Worm (Caenorhabditis elegans) whole organism, L3 larva: ENCODE data around the gene Y69A2AR.16.
A peak's percentile ranks its signal among the peaks of the same experiment; 100 is the strongest.

Experiments
- R02D3.7 ChIP-seq: fragments of 150-350 bp; optimal IDR thresholded peaks from 2 replicates; lab custom pipeline; 2014; ENCODE audit warnings: missing biosample characterization, missing genetic modification characterization
- ceh-16 ChIP-seq: sonication (generic microtip); optimal IDR thresholded peaks from 2 replicates; lab custom pipeline; 2017; ENCODE audit warnings: missing biosample characterization, missing genetic modification characterization
- ceh-28 ChIP-seq: fragments of 150-350 bp; optimal IDR thresholded peaks from 2 replicates; lab custom pipeline; 2014; ENCODE audit warnings: missing biosample characterization, missing genetic modification reagents, missing genetic modification characterization
- ceh-82 ChIP-seq: fragments of 150-350 bp; optimal IDR thresholded peaks from 2 replicates; lab custom pipeline; 2014; ENCODE audit warnings: missing biosample characterization, missing genetic modification characterization
- ceh-9 ChIP-seq: sonication (generic microtip); optimal IDR thresholded peaks from 2 replicates; lab custom pipeline; 2018; ENCODE audit warnings: missing biosample characterization, missing genetic modification characterization
- daf-12 ChIP-seq: fragments of 150-350 bp; optimal IDR thresholded peaks from 2 replicates; lab custom pipeline; 2014; ENCODE audit warnings: missing biosample characterization, missing genetic modification reagents, missing genetic modification characterization
- egl-27 ChIP-seq: sonication (generic microtip); optimal IDR thresholded peaks from 4 replicates; lab custom pipeline; 2017; ENCODE audit warnings: missing biosample characterization, missing genetic modification reagents, missing genetic modification characterization
- egl-5 ChIP-seq: fragments of 150-350 bp; optimal IDR thresholded peaks from 2 replicates; lab custom pipeline; 2017; ENCODE audit warnings: missing biosample characterization, missing genetic modification reagents, missing genetic modification characterization, inconsistent platforms
- elt-1 ChIP-seq: fragments of 150-350 bp; optimal IDR thresholded peaks from 2 replicates; lab custom pipeline; 2014; ENCODE audit warnings: missing biosample characterization, missing genetic modification characterization
- elt-2 ChIP-seq: sonication (generic microtip); optimal IDR thresholded peaks from 2 replicates; lab custom pipeline; 2016; ENCODE audit warnings: missing genetic modification reagents, mild to moderate bottlenecking, missing genetic modification characterization, missing compliant biosample characterization
- elt-3 ChIP-seq, 3 experiments: fragments of 150-350 bp in 1 of 3; sonication (generic microtip) in 2 of 3; optimal IDR thresholded peaks; 2 replicates in 2 of 3; 4 replicates in 1 of 3; lab custom pipeline; 2014 to 2017; ENCODE audit warnings: missing biosample characterization in 3 of 3, missing genetic modification characterization in 3 of 3
- fkh-10 ChIP-seq: sonication (generic microtip); optimal IDR thresholded peaks from 2 replicates; lab custom pipeline; 2017; ENCODE audit warnings: missing biosample characterization, missing genetic modification reagents, missing genetic modification characterization
- fkh-2 ChIP-seq: fragments of 150-350 bp; optimal IDR thresholded peaks from 2 replicates; lab custom pipeline; 2014; ENCODE audit warnings: missing biosample characterization, missing genetic modification reagents, missing genetic modification characterization
- fos-1 ChIP-seq: fragments of 150-350 bp; optimal IDR thresholded peaks from 2 replicates; lab custom pipeline; 2014; ENCODE audit warnings: missing biosample characterization, missing genetic modification characterization
- lin-15B ChIP-seq: fragments of 150-350 bp; optimal IDR thresholded peaks from 2 replicates; lab custom pipeline; 2014; ENCODE audit warnings: missing biosample characterization, missing genetic modification characterization
- lin-39 ChIP-seq: fragments of 150-350 bp; optimal IDR thresholded peaks from 2 replicates; lab custom pipeline; 2018; ENCODE audit warnings: missing biosample characterization, missing genetic modification reagents, missing genetic modification characterization
- nfya-1 ChIP-seq: sonication (generic microtip); optimal IDR thresholded peaks from 2 replicates; lab custom pipeline; 2017; ENCODE audit warnings: missing genetic modification characterization, mild to moderate bottlenecking, missing compliant biosample characterization, antibody characterized with exemption, moderate library complexity; ENCODE audit not compliant: insufficient read depth
- nhr-23 ChIP-seq: fragments of 150-350 bp; optimal IDR thresholded peaks from 2 replicates; lab custom pipeline; 2014; ENCODE audit warnings: missing biosample characterization, missing genetic modification reagents, missing genetic modification characterization
- nhr-43 ChIP-seq: sonication (generic microtip); optimal IDR thresholded peaks from 2 replicates; lab custom pipeline; 2016; ENCODE audit warnings: mild to moderate bottlenecking, missing genetic modification characterization, missing compliant biosample characterization; ENCODE audit not compliant: poor library complexity, severe bottlenecking
- nhr-67 ChIP-seq: fragments of 150-350 bp; optimal IDR thresholded peaks from 2 replicates; lab custom pipeline; 2014; ENCODE audit warnings: missing biosample characterization, missing genetic modification characterization
- nhr-76 ChIP-seq: fragments of 150-350 bp; sonication (generic microtip); optimal IDR thresholded peaks from 5 replicates; lab custom pipeline; 2014; ENCODE audit warnings: missing biosample characterization, missing genetic modification characterization
- pha-4 ChIP-seq: fragments of 150-350 bp; optimal IDR thresholded peaks from 2 replicates; lab custom pipeline; 2014; ENCODE audit warnings: missing biosample characterization, missing genetic modification reagents, missing genetic modification characterization
- pqm-1 ChIP-seq: fragments of 150-350 bp; optimal IDR thresholded peaks from 2 replicates; lab custom pipeline; 2017; ENCODE audit warnings: missing biosample characterization, missing genetic modification characterization, inconsistent platforms
- skn-1 ChIP-seq: fragments of 150-350 bp; optimal IDR thresholded peaks from 2 replicates; lab custom pipeline; 2014; ENCODE audit warnings: missing biosample characterization, missing genetic modification characterization
- snpc-4 ChIP-seq: fragments of 150-350 bp; optimal IDR thresholded peaks from 2 replicates; lab custom pipeline; 2014; ENCODE audit warnings: missing biosample characterization, missing genetic modification characterization
- unc-62 ChIP-seq: fragments of 150-350 bp; sonication (generic microtip); optimal IDR thresholded peaks from 4 replicates; lab custom pipeline; 2014; ENCODE audit warnings: missing biosample characterization, missing genetic modification reagents, missing genetic modification characterization
- zag-1 ChIP-seq: fragments of 150-350 bp; optimal IDR thresholded peaks from 2 replicates; lab custom pipeline; 2014; ENCODE audit warnings: missing biosample characterization, missing genetic modification characterization
- ztf-11 ChIP-seq: fragments of 150-350 bp; optimal IDR thresholded peaks from 2 replicates; lab custom pipeline; 2014; ENCODE audit warnings: missing biosample characterization, missing genetic modification characterization
- ztf-4 ChIP-seq: fragments of 150-350 bp; optimal IDR thresholded peaks from 2 replicates; lab custom pipeline; 2014; ENCODE audit warnings: missing biosample characterization, missing genetic modification characterization

The Y69A2AR.16 gene

ce11 chrIV:2495118-2495785, 2.4 kb upstream of the Y69A2AR.16 start, which contains the start of the genes ccdc-12 and Y69A2AR.18:
Gene ccdc-12, minus strand, starts transcription at chrIV:2495174.
Gene Y69A2AR.18, plus strand, starts transcription at chrIV:2495735.
- TF ChIP-seq R02D3.7, result peak; percentile 92
- TF ChIP-seq pqm-1 (tag; lab: Kevin White, UChicago), result peak; percentile 5
- TF ChIP-seq elt-2 (tag; lab: Kevin White, UChicago), result peak; percentile 7
- no peak for TF ChIP-seq daf-12
- TF ChIP-seq unc-62 (GFP tag; lab: Kevin White, UChicago), result no peak
- peak; percentile 5 for TF ChIP-seq ceh-28 (tag; lab: Kevin White, UChicago)
- TF ChIP-seq lin-39 (tag; lab: Kevin White, UChicago), result peak; percentile 70
- peak; percentile 28 for TF ChIP-seq nhr-43
- no peak for TF ChIP-seq zag-1
- no peak for TF ChIP-seq ceh-82 (tag; lab: Kevin White, UChicago)
- peak; percentile 77 for TF ChIP-seq lin-15B (tag; lab: Kevin White, UChicago)
- TF ChIP-seq egl-5, result peak; percentile 92
- TF ChIP-seq nhr-67, result no peak
- TF ChIP-seq ztf-4 (tag; lab: Kevin White, UChicago), result no peak
- TF ChIP-seq nhr-23 (tag; lab: Kevin White, UChicago), result peak; percentile 50

DNA sequence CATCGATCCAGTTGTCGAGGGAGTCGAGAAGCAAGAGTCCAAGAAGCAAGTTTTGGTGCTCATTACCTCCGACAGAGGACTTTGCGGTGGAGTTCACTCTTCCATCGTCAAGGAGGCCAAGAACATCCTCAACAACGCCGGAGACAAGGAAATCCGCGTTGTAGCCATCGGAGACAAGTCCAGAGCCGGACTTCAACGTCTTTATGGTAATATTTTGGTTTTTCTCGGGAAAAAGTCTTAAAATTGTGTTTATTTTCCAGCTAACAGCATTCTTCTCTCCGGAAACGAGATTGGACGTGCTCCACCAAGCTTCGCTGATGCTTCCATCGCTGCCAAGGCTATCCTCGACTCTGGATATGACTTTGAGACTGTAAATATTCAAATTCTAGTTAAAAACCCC, 1.5 kb upstream of the Y69A2AR.16 start:
- TF ChIP-seq elt-1 (no peak), egl-5 (no peak), egl-27 (no peak), nhr-43 (no peak), elt-3 (tag; optimal IDR thresholded peaks at IDR 0.05; lab: Kevin White, UChicago) (no peak), ztf-11 (tag; lab: Kevin White, UChicago) (no peak), nhr-23 (tag; lab: Kevin White, UChicago) (no peak), zag-1 (no peak), fos-1 (tag; lab: Kevin White, UChicago) (no peak), pha-4 (tag; lab: Kevin White, UChicago) (no peak), fkh-2 (tag; lab: Kevin White, UChicago) (no peak)

- TF ChIP-seq unc-62 (GFP tag; lab: Kevin White, UChicago) (no peak), daf-12 (no peak), pha-4 (tag; lab: Kevin White, UChicago) (no peak), ceh-16 (tag; lab: Kevin White, UChicago) (no peak), snpc-4 (tag; lab: Kevin White, UChicago) (no peak), elt-1 (no peak), nhr-67 (no peak), egl-5 (no peak), ceh-9 (no peak), nfya-1 (no peak), fkh-10 (GFP tag; lab: Kevin White, UChicago) (no peak), lin-15B (tag; lab: Kevin White, UChicago) (no peak), skn-1 (tag; lab: Kevin White, UChicago) (no peak)
Measured at ce11 chrIV:2507824-2508223, 10.2 kb downstream of the Y69A2AR.16 start, which contains the start of gene Y69A2AR.22. Gene Y69A2AR.22, minus strand, starts transcription at chrIV:2507924.

ce11 chrIV:2526836-2527235, 29.2 kb downstream of the Y69A2AR.16 start:
- TF ChIP-seq ceh-28 (tag; lab: Kevin White, UChicago) (peak; percentile 85), lin-39 (tag; lab: Kevin White, UChicago) (no peak)

ce11 chrIV:2528741-2529140, 31.1 kb downstream of the Y69A2AR.16 start:
- TF ChIP-seq ceh-28 (tag; lab: Kevin White, UChicago), result peak; percentile 90

- TF ChIP-seq fkh-2 (tag; lab: Kevin White, UChicago), result no peak
- peak; percentile 93 for TF ChIP-seq ceh-28 (tag; lab: Kevin White, UChicago)
Measured at ce11 chrIV:2529281-2529680, 31.7 kb downstream of the Y69A2AR.16 start.

DNA sequence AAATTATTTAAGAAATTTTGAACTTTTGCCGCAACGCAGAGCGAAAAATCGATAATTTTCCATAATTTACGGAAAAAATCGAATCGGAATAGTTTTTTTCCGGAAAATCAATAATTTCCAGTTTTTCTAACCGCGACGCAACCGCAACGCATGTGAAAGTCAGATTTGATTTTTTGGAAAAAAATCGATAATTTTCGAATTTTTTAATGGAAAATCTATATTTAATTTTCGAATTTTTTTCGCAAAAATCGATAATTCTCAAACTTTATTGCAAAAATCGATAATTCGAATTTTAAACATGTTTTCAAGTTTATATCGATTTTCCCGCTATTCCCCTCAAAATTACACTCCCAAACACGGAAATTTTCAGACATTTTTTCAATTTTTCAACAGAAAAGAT, 32.7 kb downstream of the Y69A2AR.16 start:
- TF ChIP-seq ceh-28 (tag; lab: Kevin White, UChicago) (peak; percentile 86), nhr-76 (tag; lab: Kevin White, UChicago) (no peak), ztf-11 (tag; lab: Kevin White, UChicago) (no peak)
